Fruit fly (Drosophila melanogaster): ENCODE data around the gene mwh.

mwh gene

DNA sequence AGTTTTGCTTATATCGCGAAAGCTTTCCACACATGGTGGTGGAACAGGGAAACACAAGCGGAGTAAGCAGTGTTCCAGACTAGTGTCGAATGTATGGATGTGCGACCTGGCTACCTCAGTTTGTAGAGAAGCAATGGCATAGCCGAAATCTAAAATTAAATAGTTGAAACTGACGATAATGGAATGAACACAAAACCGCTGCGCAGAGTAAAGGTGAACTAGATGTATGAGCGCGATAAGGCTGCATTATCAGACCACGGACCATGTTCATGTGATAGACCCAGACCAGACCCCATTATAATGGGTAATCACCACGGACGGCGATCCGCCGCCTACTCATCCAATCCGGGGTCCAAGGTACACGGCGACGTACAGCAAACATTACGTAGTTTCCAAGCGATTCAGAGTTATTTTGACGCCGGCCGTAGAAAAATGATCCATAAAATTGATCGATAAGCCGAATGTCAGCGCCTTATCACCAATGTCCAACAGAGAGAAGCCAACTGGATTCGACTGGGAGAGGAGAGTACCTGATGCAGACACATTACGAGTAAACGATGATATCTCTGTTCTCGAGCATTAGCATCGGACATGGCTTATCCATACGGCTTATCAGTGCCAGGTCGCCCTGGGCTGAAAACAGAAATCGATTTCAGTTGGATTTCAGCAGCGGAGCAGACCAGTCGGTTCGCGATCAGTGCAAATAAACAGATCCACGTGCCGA, 11.5 kb upstream of the mwh start, which contains the start of gene CG13912:
Gene CG13912 (plus strand): TSS at position 653 of the 724 bp plus-strand sequence.
- TF ChIP-seq CG8478 (optimal IDR thresholded peaks at IDR 0.05) (no peak), CTCF (optimal IDR thresholded peaks at IDR 0.05) (peak; percentile 49 to 53)

dm6 chr3L:1193123-1193844, 7.3 kb upstream of the mwh start, which contains the start of gene Trhn:
TSS of gene Trhn (minus strand) at chr3L:1193173.
- TF ChIP-seq CTCF (optimal IDR thresholded peaks at IDR 0.05) (no peak), CG8478 (optimal IDR thresholded peaks at IDR 0.05) (no peak)

- TF ChIP-seq CG8478 (optimal IDR thresholded peaks at IDR 0.05) (no peak), CTCF (optimal IDR thresholded peaks at IDR 0.05) (no peak)
Observed at dm6 chr3L:1195202-1195601, 5.4 kb upstream of the mwh start, which contains the start of gene LysX. TSS of gene LysX (minus strand) at chr3L:1195302.

- no peak for TF ChIP-seq CTCF (optimal IDR thresholded peaks at IDR 0.05)
- TF ChIP-seq CG8478 (optimal IDR thresholded peaks at IDR 0.05) = no peak
Observed at dm6 chr3L:1195868-1196552, 4.6 kb upstream of the mwh start, which contains the start of gene Aplip1. TSS of gene Aplip1 (plus strand) at chr3L:1196317.

- TF ChIP-seq CG8478 (optimal IDR thresholded peaks at IDR 0.05) (no peak), CTCF (optimal IDR thresholded peaks at IDR 0.05) (no peak)
Observed at dm6 chr3L:1202588-1203195, 2.1 kb downstream of the mwh start, which contains the start of gene meep. TSS of gene meep (minus strand) at chr3L:1203036.

DNA sequence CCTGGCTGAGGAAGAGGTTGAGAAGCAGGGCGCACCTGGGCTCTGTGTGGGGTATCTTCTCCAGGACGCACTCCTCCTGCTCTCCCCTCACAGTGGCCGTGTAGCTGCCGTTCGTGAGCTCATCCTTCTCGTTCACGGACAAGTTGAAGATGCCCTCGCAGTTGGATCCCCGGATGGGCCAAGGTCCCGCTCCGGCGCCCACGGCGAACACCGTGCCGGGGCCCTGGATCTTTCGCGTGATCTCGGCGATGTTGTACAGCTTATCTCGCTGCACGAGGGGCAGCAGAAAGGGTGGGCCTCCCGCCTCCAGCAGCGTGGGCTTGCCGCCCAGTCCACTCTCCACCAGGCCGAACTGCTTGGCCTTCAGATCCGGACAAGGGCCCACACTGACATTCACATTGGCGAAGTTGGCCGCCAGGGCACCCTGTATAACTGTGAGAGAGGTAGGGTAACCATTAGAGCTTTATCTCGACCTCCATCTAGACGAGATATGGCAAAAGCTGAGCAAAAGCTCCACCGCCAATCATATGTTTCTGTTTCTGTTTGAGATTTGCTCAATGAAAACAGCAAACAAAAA, 3.4 kb downstream of the mwh start:
- TF ChIP-seq CTCF (optimal IDR thresholded peaks at IDR 0.05) (no peak), CG8478 (optimal IDR thresholded peaks at IDR 0.05) (no peak)

DNA sequence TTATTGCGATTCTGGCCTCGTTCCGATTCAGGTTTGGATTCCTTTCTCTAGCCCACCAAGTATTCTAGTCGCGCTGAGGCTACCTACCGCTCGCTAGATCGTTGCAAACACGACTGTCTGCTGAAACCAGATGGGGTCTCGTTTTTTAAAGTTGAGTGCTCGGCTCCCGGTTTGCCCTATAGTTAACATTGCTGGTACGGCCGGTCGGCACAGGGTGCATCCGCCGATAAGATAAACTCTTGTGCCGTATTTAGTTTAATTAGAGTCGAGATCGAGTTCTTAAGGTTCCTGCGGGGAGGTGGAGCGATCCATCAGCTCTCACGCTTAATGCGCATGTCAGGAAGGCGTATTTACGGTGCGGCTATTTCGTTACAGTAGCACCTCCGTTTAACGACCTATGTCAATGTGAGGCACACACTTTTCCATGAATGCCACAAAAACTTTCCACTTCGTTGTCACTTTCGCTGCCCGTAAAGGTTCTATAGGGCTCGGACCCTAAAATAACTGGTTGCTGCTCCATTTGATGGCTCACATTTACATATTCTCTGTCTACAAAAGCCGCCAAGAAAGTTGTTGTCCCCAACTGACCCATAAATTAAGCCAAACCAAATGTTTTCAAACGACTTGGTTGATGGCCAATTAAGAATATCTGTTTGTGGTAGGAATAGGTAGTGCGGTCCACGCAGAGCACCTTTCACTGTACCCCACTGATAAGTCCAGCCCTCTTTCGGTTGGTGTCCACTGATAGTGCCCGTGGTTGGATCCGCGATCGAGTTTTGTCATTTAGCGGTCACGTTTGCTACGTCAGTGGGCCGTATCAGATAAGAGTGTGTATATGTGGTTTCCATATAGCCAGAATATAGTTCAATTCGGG, 4.3 kb downstream of the mwh start, which contains the start of gene CG9119:
Gene CG9119 (minus strand): TSS at position 122 of the 874 bp plus-strand sequence.
- TF ChIP-seq CG8478 (optimal IDR thresholded peaks at IDR 0.05) (no peak), CTCF (optimal IDR thresholded peaks at IDR 0.05) (no peak)

- TF ChIP-seq CTCF (optimal IDR thresholded peaks at IDR 0.05) (peak in 1 of 2 experiments; percentile 36), CG8478 (optimal IDR thresholded peaks at IDR 0.05) (no peak)
Observed at dm6 chr3L:1206682-1207421, 6.3 kb downstream of the mwh start, which contains the start of gene LysB. TSS of gene LysB (plus strand) at chr3L:1207371.

- TF ChIP-seq CG8478 (optimal IDR thresholded peaks at IDR 0.05) (no peak), CTCF (optimal IDR thresholded peaks at IDR 0.05) (no peak)
Observed at dm6 chr3L:1208206-1208605, 7.6 kb downstream of the mwh start.

- TF ChIP-seq CG8478 (optimal IDR thresholded peaks at IDR 0.05) (no peak), CTCF (optimal IDR thresholded peaks at IDR 0.05) (no peak)
Observed at dm6 chr3L:1211096-1211495, 10.5 kb downstream of the mwh start, which contains the start of gene LysD. TSS of gene LysD (minus strand) at chr3L:1211196.

dm6 chr3L:1212113-1212512, 11.5 kb downstream of the mwh start:
- TF ChIP-seq CG8478 (optimal IDR thresholded peaks at IDR 0.05) (no peak), CTCF (optimal IDR thresholded peaks at IDR 0.05) (no peak)

dm6 chr3L:1212571-1212970, 12.0 kb downstream of the mwh start, which contains the start of gene LysE:
TSS of gene LysE (plus strand) at chr3L:1212827.
- TF ChIP-seq CTCF (optimal IDR thresholded peaks at IDR 0.05) = no peak
- TF ChIP-seq CG8478 (optimal IDR thresholded peaks at IDR 0.05) = no peak

DNA sequence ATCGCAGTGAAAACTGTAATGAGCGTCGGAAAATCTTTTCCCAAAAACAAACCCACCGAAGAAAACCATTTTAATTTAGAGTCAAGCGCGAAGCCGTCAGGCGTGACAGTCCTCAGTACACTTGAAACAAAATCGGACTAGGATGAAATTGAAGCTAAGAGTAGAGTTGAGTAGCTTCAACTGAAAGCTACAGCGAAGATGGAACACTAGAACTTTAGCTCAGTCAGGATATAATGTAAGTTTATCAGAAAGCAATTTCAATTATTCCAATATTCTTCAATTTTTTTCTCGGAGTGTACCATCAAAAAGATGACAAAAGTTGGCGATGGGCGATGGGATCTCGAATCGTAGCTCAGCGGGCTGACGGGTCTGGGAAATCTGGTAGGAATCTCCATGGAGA, 15.9 kb downstream of the mwh start:
- no peak for TF ChIP-seq CG8478 (optimal IDR thresholded peaks at IDR 0.05)
- no peak for TF ChIP-seq CTCF (optimal IDR thresholded peaks at IDR 0.05)
